Fruit fly (Drosophila melanogaster) whole organism, embryonic: ENCODE results near the gene CG32483.

Experiments used
- CG10321 ChIP-seq: fragments of 200-800 bp; sonication (Bioruptor generic); IDR thresholded peaks from 2 replicates; pipeline ENCODE4 v1.3.6; 2022; ENCODE audit warnings: missing biosample characterization, missing genetic modification characterization
- CG10979 ChIP-seq: fragments of 200-800 bp; sonication (Bioruptor generic); optimal IDR thresholded peaks from 2 replicates; lab custom pipeline; 2018; ENCODE audit warnings: missing biosample characterization, mild to moderate bottlenecking, missing genetic modification characterization, moderate library complexity
- CG11696 ChIP-seq: fragments of 200-800 bp; sonication (Bioruptor generic); IDR thresholded peaks from 2 replicates; pipeline ENCODE4 v1.3.6; 2022; ENCODE audit warnings: missing biosample characterization, missing genetic modification characterization
- CG12104 ChIP-seq: fragments of 200-800 bp; sonication (Bioruptor generic); optimal IDR thresholded peaks from 3 replicates; lab custom pipeline; 2016; ENCODE audit warnings: missing biosample characterization, missing genetic modification characterization
- CG12236 ChIP-seq: fragments of 200-800 bp; sonication (Bioruptor generic); optimal IDR thresholded peaks from 2 replicates; lab custom pipeline; 2016; ENCODE audit warnings: missing biosample characterization, missing genetic modification characterization
- CG1233 ChIP-seq: fragments of 200-800 bp; sonication (Bioruptor generic); optimal IDR thresholded peaks from 4 replicates; lab custom pipeline; 2018; ENCODE audit warnings: missing biosample characterization, mild to moderate bottlenecking, missing genetic modification characterization
- CG12769 ChIP-seq: fragments of 200-800 bp; sonication (Bioruptor generic); optimal IDR thresholded peaks from 2 replicates; lab custom pipeline; 2019; ENCODE audit warnings: missing biosample characterization, mild to moderate bottlenecking, missing genetic modification characterization, moderate library complexity
- CG13296 ChIP-seq: fragments of 200-800 bp; sonication (Bioruptor generic); optimal IDR thresholded peaks from 3 replicates; lab custom pipeline; 2018; ENCODE audit warnings: missing biosample characterization, mild to moderate bottlenecking, missing genetic modification characterization
- CG1529 ChIP-seq: fragments of 200-800 bp; sonication (Bioruptor generic); optimal IDR thresholded peaks from 3 replicates; lab custom pipeline; 2018; ENCODE audit warnings: missing biosample characterization, missing genetic modification characterization
- CG2116 ChIP-seq: fragments of 200-800 bp; sonication (Bioruptor generic); optimal IDR thresholded peaks from 3 replicates; lab custom pipeline; 2018; ENCODE audit warnings: missing biosample characterization, mild to moderate bottlenecking, missing genetic modification characterization
- CG2199 ChIP-seq: fragments of 200-800 bp; sonication (Bioruptor generic); IDR thresholded peaks from 3 replicates; pipeline ENCODE4 v1.3.6; 2022; ENCODE audit warnings: missing biosample characterization, missing genetic modification characterization
- CG2202 ChIP-seq: fragments of 200-800 bp; sonication (Bioruptor generic); optimal IDR thresholded peaks from 2 replicates; lab custom pipeline; 2018; ENCODE audit warnings: missing biosample characterization, mild to moderate bottlenecking, missing genetic modification characterization
- CG30020 ChIP-seq: fragments of 200-800 bp; optimal IDR thresholded peaks from 2 replicates; lab custom pipeline; 2019; ENCODE audit warnings: missing biosample characterization, mild to moderate bottlenecking, missing genetic modification characterization, moderate library complexity
- CG30403 ChIP-seq: fragments of 200-800 bp; sonication (Bioruptor generic); optimal IDR thresholded peaks from 3 replicates; lab custom pipeline; 2016; ENCODE audit warnings: missing biosample characterization, missing genetic modification characterization
- CG34224 ChIP-seq: fragments of 200-800 bp; sonication (Bioruptor generic); IDR thresholded peaks from 3 replicates; pipeline ENCODE4 v1.3.6; 2022; ENCODE audit warnings: missing biosample characterization, missing genetic modification characterization; ENCODE audit not compliant: partially characterized antibody
- CG4424 ChIP-seq: fragments of 200-800 bp; sonication (Bioruptor generic); optimal IDR thresholded peaks from 3 replicates; lab custom pipeline; 2016; ENCODE audit warnings: missing biosample characterization, missing genetic modification characterization
- CG4707 ChIP-seq: fragments of 200-800 bp; sonication (Bioruptor generic); optimal IDR thresholded peaks from 2 replicates; lab custom pipeline; 2018; ENCODE audit warnings: missing biosample characterization, mild to moderate bottlenecking, missing genetic modification characterization, moderate library complexity
- CG7357 ChIP-seq: fragments of 200-800 bp; sonication (Bioruptor generic); IDR thresholded peaks from 3 replicates; pipeline ENCODE4 v1.3.6; 2022; ENCODE audit warnings: missing biosample characterization, missing genetic modification characterization
- CG7839 ChIP-seq: fragments of 200-800 bp; sonication (Bioruptor generic); optimal IDR thresholded peaks from 3 replicates; lab custom pipeline; 2018; ENCODE audit warnings: missing biosample characterization, mild to moderate bottlenecking, missing genetic modification characterization, moderate library complexity
- CG9609 ChIP-seq: fragments of 200-800 bp; sonication (Bioruptor generic); optimal IDR thresholded peaks from 3 replicates; lab custom pipeline; 2016; ENCODE audit warnings: missing biosample characterization, missing genetic modification characterization
- CkIIα-i1 ChIP-seq: fragments of 200-800 bp; sonication (Bioruptor generic); IDR thresholded peaks from 2 replicates; pipeline ENCODE4 v1.3.6; 2022; ENCODE audit warnings: missing biosample characterization, missing genetic modification characterization
- CoRest ChIP-seq: fragments of 200-800 bp; sonication (Bioruptor generic); optimal IDR thresholded peaks from 3 replicates; lab custom pipeline; 2018; ENCODE audit warnings: missing biosample characterization, mild to moderate bottlenecking, missing genetic modification characterization, moderate library complexity
- Doc3 ChIP-seq: fragments of 200-800 bp; sonication (Bioruptor generic); IDR thresholded peaks from 3 replicates; pipeline ENCODE4 v1.3.6; 2022; ENCODE audit warnings: missing biosample characterization, missing genetic modification characterization; ENCODE audit not compliant: partially characterized antibody
- Gug ChIP-seq: fragments of 200-800 bp; sonication (Bioruptor generic); IDR thresholded peaks from 4 replicates; pipeline ENCODE4 v1.3.6; 2022; ENCODE audit warnings: missing biosample characterization, missing genetic modification characterization
- H2.0 ChIP-seq: fragments of 200-800 bp; sonication (Bioruptor generic); IDR thresholded peaks from 2 replicates; pipeline ENCODE4 v1.3.6; 2022; ENCODE audit warnings: missing biosample characterization, missing genetic modification characterization
- HmgZ ChIP-seq: fragments of 200-800 bp; sonication (Bioruptor generic); optimal IDR thresholded peaks from 2 replicates; lab custom pipeline; 2018; ENCODE audit warnings: missing biosample characterization, mild to moderate bottlenecking, missing genetic modification characterization
- Myb ChIP-seq: fragments of 200-800 bp; sonication (Bioruptor generic); optimal IDR thresholded peaks from 2 replicates; lab custom pipeline; 2016; ENCODE audit warnings: missing biosample characterization, missing genetic modification characterization
- Nf-YC ChIP-seq: fragments of 200-800 bp; optimal IDR thresholded peaks from 3 replicates; lab custom pipeline; 2019; ENCODE audit warnings: missing biosample characterization, mild to moderate bottlenecking, missing genetic modification characterization, moderate library complexity
- PHDP ChIP-seq: fragments of 200-800 bp; sonication (Bioruptor generic); optimal IDR thresholded peaks from 3 replicates; lab custom pipeline; 2018; ENCODE audit warnings: missing biosample characterization, mild to moderate bottlenecking, missing genetic modification characterization, moderate library complexity
- Pdp1 ChIP-seq, 2 experiments: fragments of 200-800 bp; sonication (Bioruptor generic); optimal IDR thresholded peaks; 3 replicates each; lab custom pipeline; 2016; ENCODE audit warnings: missing biosample characterization in 2 of 2, missing genetic modification characterization in 2 of 2, mild to moderate bottlenecking in 1 of 2, moderate library complexity in 1 of 2
- Ravus ChIP-seq: fragments of 200-800 bp; sonication (Bioruptor generic); IDR thresholded peaks from 2 replicates; pipeline ENCODE4 v1.3.6; 2022; ENCODE audit warnings: missing biosample characterization, missing genetic modification characterization
- Rfx ChIP-seq: fragments of 200-800 bp; sonication (Bioruptor generic); IDR thresholded peaks from 2 replicates; pipeline ENCODE4 v1.3.6; 2022; ENCODE audit warnings: missing biosample characterization, missing genetic modification characterization
- Six4 ChIP-seq: fragments of 200-800 bp; sonication (Bioruptor generic); optimal IDR thresholded peaks from 2 replicates; lab custom pipeline; 2016; ENCODE audit warnings: missing biosample characterization, missing genetic modification characterization
- Taf1 ChIP-seq: fragments of 200-800 bp; sonication (Bioruptor generic); IDR thresholded peaks from 2 replicates; pipeline ENCODE4 v1.3.6; 2022; ENCODE audit warnings: missing biosample characterization, missing genetic modification characterization
- bowl ChIP-seq: fragments of 200-800 bp; sonication (Bioruptor generic); IDR thresholded peaks from 2 replicates; pipeline ENCODE4 v1.3.6; 2022; ENCODE audit warnings: missing biosample characterization, missing genetic modification characterization
- btn ChIP-seq: fragments of 200-800 bp; sonication (Bioruptor generic); optimal IDR thresholded peaks from 2 replicates; lab custom pipeline; 2016; ENCODE audit warnings: missing biosample characterization, missing genetic modification characterization
- chif ChIP-seq, 2 experiments: fragments of 200-800 bp; sonication (Bioruptor generic); optimal IDR thresholded peaks; 3 replicates each; lab custom pipeline; 2016; ENCODE audit warnings: missing biosample characterization in 2 of 2, missing genetic modification characterization in 2 of 2
- chm ChIP-seq: fragments of 200-800 bp; sonication (Bioruptor generic); IDR thresholded peaks from 2 replicates; pipeline ENCODE4 v1.3.6; 2022; ENCODE audit warnings: missing biosample characterization, missing genetic modification characterization
- crp ChIP-seq, 2 experiments: fragments of 200-800 bp; sonication (Bioruptor generic); optimal IDR thresholded peaks; 2 replicates in 1 of 2; 3 replicates in 1 of 2; lab custom pipeline; 2017; ENCODE audit warnings: missing biosample characterization in 2 of 2, missing genetic modification characterization in 2 of 2, mild to moderate bottlenecking in 1 of 2, moderate library complexity in 1 of 2
- danr ChIP-seq: fragments of 200-800 bp; sonication (Bioruptor generic); IDR thresholded peaks from 2 replicates; pipeline ENCODE4 v1.3.6; 2022; ENCODE audit warnings: missing biosample characterization, missing genetic modification characterization
- dm ChIP-seq: fragments of 200-800 bp; sonication (Bioruptor generic); optimal IDR thresholded peaks from 3 replicates; lab custom pipeline; 2016; ENCODE audit warnings: missing biosample characterization, missing genetic modification characterization
- fd96Cb ChIP-seq: fragments of 200-800 bp; sonication (Bioruptor generic); optimal IDR thresholded peaks from 2 replicates; lab custom pipeline; 2018; ENCODE audit warnings: missing biosample characterization, mild to moderate bottlenecking, missing genetic modification characterization, moderate library complexity
- gce ChIP-seq: fragments of 200-800 bp; sonication (Bioruptor generic); IDR thresholded peaks from 3 replicates; pipeline ENCODE4 v1.3.6; 2022; ENCODE audit warnings: missing biosample characterization, missing genetic modification characterization
- gcm2 ChIP-seq: fragments of 200-800 bp; sonication (Bioruptor generic); optimal IDR thresholded peaks from 2 replicates; lab custom pipeline; 2016; ENCODE audit warnings: missing biosample characterization, missing genetic modification characterization
- inv ChIP-seq: fragments of 200-800 bp; sonication (Bioruptor generic); IDR thresholded peaks from 2 replicates; pipeline ENCODE4 v1.3.6; 2022; ENCODE audit warnings: missing biosample characterization, missing genetic modification characterization; ENCODE audit not compliant: partially characterized antibody
- klu ChIP-seq: fragments of 200-800 bp; sonication (Bioruptor generic); IDR thresholded peaks from 2 replicates; pipeline ENCODE4 v1.3.6; 2022; ENCODE audit warnings: missing biosample characterization, missing genetic modification characterization
- p53 ChIP-seq: fragments of 200-800 bp; sonication (Bioruptor generic); optimal IDR thresholded peaks from 2 replicates; lab custom pipeline; 2016; ENCODE audit warnings: missing biosample characterization, missing genetic modification characterization
- stc ChIP-seq: fragments of 200-800 bp; sonication (Bioruptor generic); IDR thresholded peaks from 2 replicates; pipeline ENCODE4 v1.3.6; 2022; ENCODE audit warnings: missing biosample characterization, missing genetic modification characterization
- tgo ChIP-seq: fragments of 200-800 bp; sonication (Bioruptor generic); IDR thresholded peaks from 3 replicates; pipeline ENCODE4 v1.3.6; 2022; ENCODE audit warnings: missing biosample characterization, missing genetic modification characterization
- vvl ChIP-seq: fragments of 200-800 bp; sonication (Bioruptor generic); IDR thresholded peaks from 2 replicates; pipeline ENCODE4 v1.3.6; 2022; ENCODE audit warnings: missing biosample characterization, missing genetic modification characterization
- wek ChIP-seq: fragments of 200-800 bp; sonication (Bioruptor generic); optimal IDR thresholded peaks from 3 replicates; lab custom pipeline; 2018; ENCODE audit warnings: missing biosample characterization, mild to moderate bottlenecking, missing genetic modification characterization, moderate library complexity

Gene CG32483

DNA sequence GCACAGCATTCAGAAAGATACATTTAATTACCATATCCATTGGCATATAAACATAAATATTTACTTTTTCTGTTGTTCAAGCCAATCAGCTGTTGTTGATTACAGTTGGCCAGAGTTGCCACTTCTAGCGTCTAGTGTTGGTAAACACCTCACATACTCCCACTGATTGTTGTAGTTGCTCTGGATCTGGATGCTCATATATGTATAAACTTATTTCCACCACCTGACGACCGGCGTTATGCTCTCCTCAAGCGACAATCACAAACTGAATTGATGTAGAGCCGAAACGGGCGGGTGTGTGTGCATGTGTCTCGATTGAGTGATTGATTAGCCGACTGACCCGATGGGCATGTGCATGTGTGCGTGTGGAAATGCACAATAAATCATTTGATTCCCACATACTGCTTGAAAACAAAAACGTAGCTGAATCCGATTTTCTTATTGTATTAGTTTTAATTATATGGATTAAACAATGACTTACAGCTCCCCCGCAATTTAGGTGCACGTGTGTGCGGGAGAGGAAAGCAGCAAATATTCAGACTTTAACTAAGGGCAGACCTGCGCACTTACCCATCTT, 8.0 kb downstream of the CG32483 start (continued):
- TF ChIP-seq chif (GFP tag; optimal IDR thresholded peaks at IDR 0.05; lab: Kevin White, UChicago), result peak in 1 of 2 experiments; percentile 41
- no peak for TF ChIP-seq CG11696 (GFP tag; lab: Robert Waterston, UW)
- TF ChIP-seq CG2116 (GFP tag; lab: Kevin White, UChicago), result peak; percentile 37
- peak; percentile 32 for TF ChIP-seq gcm2 (GFP tag; lab: Kevin White, UChicago)
- peak; percentile 27 for TF ChIP-seq CG12104 (GFP tag; lab: Kevin White, UChicago)
- TF ChIP-seq H2.0 (GFP tag; lab: Robert Waterston, UW), result 0 out of 2 replicates have a peak, but pooled peaks have one; percentile 30
- no peak for TF ChIP-seq Gug (GFP tag; lab: Robert Waterston, UW)
- TF ChIP-seq PHDP (tag; lab: Kevin White, UChicago), result peak; percentile 20
- peak; percentile 10 for TF ChIP-seq CG30020
- no peak for TF ChIP-seq CG12236 (GFP tag; lab: Kevin White, UChicago)
- no peak for TF ChIP-seq danr
- TF ChIP-seq CG30403 (GFP tag; lab: Kevin White, UChicago), result peak; percentile 1
- TF ChIP-seq CG1529 (GFP tag; lab: Kevin White, UChicago), result peak; percentile 41
- no peak for TF ChIP-seq CG2202
- TF ChIP-seq Ravus (GFP tag; lab: Robert Waterston, UW), result no peak
- TF ChIP-seq CG7357, result no peak
- TF ChIP-seq p53 (GFP tag; lab: Kevin White, UChicago), result no peak
- TF ChIP-seq CG4707, result peak; percentile 11
- TF ChIP-seq CG12769 (tag; lab: Kevin White, UChicago), result peak; percentile 92
- peak; percentile 39 for TF ChIP-seq Nf-YC (tag; lab: Kevin White, UChicago)
- TF ChIP-seq klu, result peak; percentile 63
- no peak for TF ChIP-seq tgo
- no peak; the same call in 1 of the 2 replicates for TF ChIP-seq chm (GFP tag; lab: Robert Waterston, UW)
- TF ChIP-seq btn (GFP tag; lab: Kevin White, UChicago), result no peak
- TF ChIP-seq CG7839 (tag; lab: Kevin White, UChicago), result peak; percentile 20
- TF ChIP-seq stc (GFP tag; lab: Robert Waterston, UW), result no peak
- peak; percentile 72 to 96 for TF ChIP-seq crp (GFP tag; optimal IDR thresholded peaks at IDR 0.05; lab: Kevin White, UChicago)
- peak; percentile 23 to 45 for TF ChIP-seq Pdp1 (GFP tag; optimal IDR thresholded peaks at IDR 0.05; lab: Kevin White, UChicago)
- TF ChIP-seq wek (GFP tag; lab: Kevin White, UChicago), result peak; percentile 50
- no peak for TF ChIP-seq CG10321 (GFP tag; lab: Robert Waterston, UW)
- peak; percentile 27 for TF ChIP-seq CG4424 (GFP tag; lab: Kevin White, UChicago)
- TF ChIP-seq Myb (GFP tag; lab: Kevin White, UChicago), result peak; percentile 67
- TF ChIP-seq inv, result no peak
- TF ChIP-seq CG10979, result no peak
- TF ChIP-seq Rfx (GFP tag; lab: Robert Waterston, UW), result peak; percentile 45
- TF ChIP-seq CkIIα-i1 (GFP tag; lab: Robert Waterston, UW), result no peak
- peak; percentile 81; the same call in 1 of the 3 replicates for TF ChIP-seq CG2199 (GFP tag; lab: Robert Waterston, UW)
- TF ChIP-seq Taf1 (GFP tag; lab: Robert Waterston, UW), result no peak
- peak; percentile 9 for TF ChIP-seq CoRest (tag; lab: Kevin White, UChicago)
- TF ChIP-seq CG9609 (GFP tag; lab: Kevin White, UChicago), result peak; percentile 42
- no peak for TF ChIP-seq gce
- TF ChIP-seq Doc3 (GFP tag; lab: Robert Waterston, UW), result 0 out of 3 replicates have a peak, but pooled peaks have one; percentile 20
- TF ChIP-seq bowl, result no peak
- TF ChIP-seq dm, result peak; percentile 59
- peak; percentile 50 for TF ChIP-seq CG1233
- TF ChIP-seq CG13296 (GFP tag; lab: Kevin White, UChicago), result peak; percentile 31
- TF ChIP-seq vvl (GFP tag; lab: Robert Waterston, UW), result peak; percentile 70
- no peak for TF ChIP-seq Six4 (GFP tag; lab: Kevin White, UChicago)
- TF ChIP-seq CG34224, result peak; percentile 64
- no peak for TF ChIP-seq fd96Cb (tag; lab: Kevin White, UChicago)
- TF ChIP-seq HmgZ, result peak; percentile 68
